Fruit fly (Drosophila melanogaster): ENCODE measurements around the gene Pgant6.
A peak's percentile ranks its signal among the peaks of the same experiment; 100 is the strongest.

Pgant6 gene

dm6 chr3L:2763762-2764161, 18.3 kb upstream of the Pgant6 start:
- no peak for TF ChIP-seq rgr (GFP tag; optimal IDR thresholded peaks at IDR 0.05)
- TF ChIP-seq brk (GFP tag; optimal IDR thresholded peaks at IDR 0.05), result no peak

dm6 chr3L:2765013-2765738, 16.9 kb upstream of the Pgant6 start:
- TF ChIP-seq Vsx2 (GFP tag; optimal IDR thresholded peaks at IDR 0.05; ENCODE audit: partially characterized antibody), result no peak
- no peak for TF ChIP-seq HLH106 (tag; optimal IDR thresholded peaks at IDR 0.05)
- no peak for TF ChIP-seq Dif (GFP tag; optimal IDR thresholded peaks at IDR 0.05; ENCODE audit: partially characterized antibody)
- peak in 1 of 2 experiments; percentile 47 for TF ChIP-seq foxo (GFP tag; optimal IDR thresholded peaks at IDR 0.05)
- no peak for TF ChIP-seq pan (optimal IDR thresholded peaks at IDR 0.05)
- TF ChIP-seq Rel (GFP tag; optimal IDR thresholded peaks at IDR 0.05), result no peak
- TF ChIP-seq Rel (tag; optimal IDR thresholded peaks at IDR 0.05), result no peak
- TF ChIP-seq jim (GFP tag; optimal IDR thresholded peaks at IDR 0.05), result peak; percentile 40
- TF ChIP-seq br (GFP tag; optimal IDR thresholded peaks at IDR 0.05), result no peak
- TF ChIP-seq Hnf4 (GFP tag; optimal IDR thresholded peaks at IDR 0.05), result no peak
- TF ChIP-seq Jra (GFP tag; optimal IDR thresholded peaks at IDR 0.05), result no peak
- TF ChIP-seq Dfd (GFP tag; optimal IDR thresholded peaks at IDR 0.05), result no peak
- no peak for TF ChIP-seq woc (GFP tag; optimal IDR thresholded peaks at IDR 0.05)
- TF ChIP-seq Hr78 (GFP tag; optimal IDR thresholded peaks at IDR 0.05), result no peak
- no peak for TF ChIP-seq sage (GFP tag; optimal IDR thresholded peaks at IDR 0.05)
- TF ChIP-seq Hr83 (GFP tag; optimal IDR thresholded peaks at IDR 0.05; ENCODE audit: poor library complexity, severe bottlenecking), result no peak
- peak; percentile 35 for TF ChIP-seq rgr (GFP tag; optimal IDR thresholded peaks at IDR 0.05)
- TF ChIP-seq Mio (GFP tag; optimal IDR thresholded peaks at IDR 0.05), result no peak
- no peak for TF ChIP-seq brk (GFP tag; optimal IDR thresholded peaks at IDR 0.05)
- TF ChIP-seq Sp1 (GFP tag; optimal IDR thresholded peaks at IDR 0.05), result no peak
- TF ChIP-seq lola (GFP tag; optimal IDR thresholded peaks at IDR 0.05), result no peak
- TF ChIP-seq ey (GFP tag; optimal IDR thresholded peaks at IDR 0.05), result peak; percentile 24
- TF ChIP-seq CG9705 (GFP tag; optimal IDR thresholded peaks at IDR 0.05), result no peak
- no peak for TF ChIP-seq GATAd (GFP tag; optimal IDR thresholded peaks at IDR 0.05)
- no peak for TF ChIP-seq sv (GFP tag; optimal IDR thresholded peaks at IDR 0.05)
- no peak for TF ChIP-seq Abd-B (GFP tag; optimal IDR thresholded peaks at IDR 0.05)
- no peak for TF ChIP-seq OdsH (GFP tag; optimal IDR thresholded peaks at IDR 0.05)
- TF ChIP-seq usp (GFP tag; optimal IDR thresholded peaks at IDR 0.05), result no peak
- no peak for TF ChIP-seq CG32264 (GFP tag; optimal IDR thresholded peaks at IDR 0.05)
- no peak for TF ChIP-seq N (GFP tag; optimal IDR thresholded peaks at IDR 0.05)
- TF ChIP-seq h (GFP tag; optimal IDR thresholded peaks at IDR 0.05), result peak; percentile 28
- no peak for TF ChIP-seq tai (GFP tag; optimal IDR thresholded peaks at IDR 0.05)
- TF ChIP-seq dsf (GFP tag; optimal IDR thresholded peaks at IDR 0.05; ENCODE audit: borderline replicate concordance), result no peak
- peak; percentile 6 for TF ChIP-seq fru (GFP tag; optimal IDR thresholded peaks at IDR 0.05)
- TF ChIP-seq CrebA (GFP tag; optimal IDR thresholded peaks at IDR 0.05; ENCODE audit: borderline replicate concordance), result no peak
- no peak for TF ChIP-seq dl (GFP tag; optimal IDR thresholded peaks at IDR 0.05; ENCODE audit: insufficient read depth in 1 of 2, partially characterized antibody in 2 of 2)
- TF ChIP-seq Myc (optimal IDR thresholded peaks at IDR 0.05), result no peak

- TF ChIP-seq dl (GFP tag; optimal IDR thresholded peaks at IDR 0.05; ENCODE audit: insufficient read depth in 1 of 2, partially characterized antibody in 2 of 2) (no peak), Hnf4 (GFP tag; optimal IDR thresholded peaks at IDR 0.05) (no peak), pan (optimal IDR thresholded peaks at IDR 0.05) (no peak), GATAd (GFP tag; optimal IDR thresholded peaks at IDR 0.05) (no peak), psq (GFP tag; optimal IDR thresholded peaks at IDR 0.05) (peak; percentile 91), Mio (GFP tag; optimal IDR thresholded peaks at IDR 0.05) (no peak), Rel (GFP tag; optimal IDR thresholded peaks at IDR 0.05) (peak; percentile 42), Rel (tag; optimal IDR thresholded peaks at IDR 0.05) (no peak)
Measured at dm6 chr3L:2765794-2766268, 16.2 kb upstream of the Pgant6 start.
